Fruit fly (Drosophila melanogaster) whole organism: ENCODE measurements around the gene Mnn1.

Source experiments
- CG8478 ChIP-seq: fragments of >200 bp; optimal IDR thresholded peaks from 2 replicates; lab custom pipeline; 2018; ENCODE audit warnings: inconsistent platforms
- Dll ChIP-seq: fragments of >200 bp; optimal IDR thresholded peaks from 2 replicates; lab custom pipeline; 2017
- EcR ChIP-seq, 2 experiments: fragments of >200 bp; optimal IDR thresholded peaks; 2 replicates each; lab custom pipeline; 2017; ENCODE audit warnings: missing biosample characterization in 2 of 2, missing genetic modification characterization in 2 of 2, missing genetic modification reagents in 2 of 2
- pan ChIP-seq: fragments of >200 bp; optimal IDR thresholded peaks from 2 replicates; lab custom pipeline; 2017
- psq ChIP-seq: fragments of >200 bp; optimal IDR thresholded peaks from 2 replicates; lab custom pipeline; 2017
- usp ChIP-seq: fragments of >200 bp; optimal IDR thresholded peaks from 2 replicates; lab custom pipeline; 2017; ENCODE audit warnings: missing biosample characterization, missing genetic modification characterization, mixed read lengths

dm6 chr2L:7026988-7027908, 28.9 kb upstream of the Mnn1 start, which contains the start of the genes CG31908 and MME1:
- TF ChIP-seq usp (GFP tag; lab: Kevin White, UChicago): no peak
- no peak for TF ChIP-seq CG8478 (lab: Kevin White, UChicago)
- no peak for TF ChIP-seq EcR (GFP tag; optimal IDR thresholded peaks at IDR 0.05; lab: Kevin White, UChicago)
- TF ChIP-seq psq (lab: Kevin White, UChicago): no peak
- no peak for TF ChIP-seq Dll (lab: Kevin White, UChicago)
- TF ChIP-seq pan: no peak
